Fruit fly (Drosophila melanogaster) whole organism, embryonic: Measurements from ENCODE around the gene CAHbeta.

Experiments used
- CG10366 ChIP-seq: fragments of 200-800 bp; sonication (Bioruptor generic); IDR thresholded peaks from 2 replicates; pipeline ENCODE4 v1.3.6; 2022; ENCODE audit warnings: missing biosample characterization, missing genetic modification characterization
- CG10654 ChIP-seq: fragments of 200-800 bp; sonication (Bioruptor generic); optimal IDR thresholded peaks from 2 replicates; lab custom pipeline; 2016; ENCODE audit warnings: missing biosample characterization, missing genetic modification characterization
- CG11456 ChIP-seq: fragments of 200-800 bp; sonication (Bioruptor generic); IDR thresholded peaks from 3 replicates; pipeline ENCODE4 v1.3.6; 2022; ENCODE audit warnings: missing biosample characterization, missing genetic modification characterization
- CG12155 ChIP-seq: fragments of 200-800 bp; sonication (Bioruptor generic); optimal IDR thresholded peaks from 3 replicates; lab custom pipeline; 2016; ENCODE audit warnings: missing biosample characterization, missing genetic modification characterization
- CG12942 ChIP-seq: fragments of 200-800 bp; sonication (Bioruptor generic); optimal IDR thresholded peaks from 3 replicates; lab custom pipeline; 2016; ENCODE audit warnings: missing biosample characterization, missing genetic modification characterization
- CG14441 ChIP-seq: fragments of 200-800 bp; sonication (Bioruptor generic); IDR thresholded peaks from 2 replicates; pipeline ENCODE4 v1.3.6; 2022; ENCODE audit warnings: missing biosample characterization, missing genetic modification characterization
- CG1603 ChIP-seq: fragments of 200-800 bp; sonication (Bioruptor generic); optimal IDR thresholded peaks from 2 replicates; lab custom pipeline; 2019; ENCODE audit warnings: missing biosample characterization, mild to moderate bottlenecking, missing genetic modification characterization, moderate library complexity
- CG16813 ChIP-seq: fragments of 200-800 bp; sonication (Bioruptor generic); IDR thresholded peaks from 3 replicates; pipeline ENCODE4 v1.3.6; 2022; ENCODE audit warnings: missing biosample characterization, missing genetic modification characterization; ENCODE audit not compliant: partially characterized antibody
- CG2889 ChIP-seq: fragments of 200-800 bp; sonication (Bioruptor generic); IDR thresholded peaks from 3 replicates; pipeline ENCODE4 v1.3.6; 2022; ENCODE audit warnings: missing biosample characterization, missing genetic modification characterization
- CG31365 ChIP-seq: fragments of 200-800 bp; sonication (Bioruptor generic); optimal IDR thresholded peaks from 2 replicates; lab custom pipeline; 2018; ENCODE audit warnings: missing biosample characterization, mild to moderate bottlenecking, missing genetic modification characterization
- CG32772 ChIP-seq: fragments of 200-800 bp; sonication (Bioruptor generic); IDR thresholded peaks from 2 replicates; pipeline ENCODE4 v1.3.6; 2022; ENCODE audit warnings: missing biosample characterization, missing genetic modification characterization
- CG3281 ChIP-seq: fragments of 200-800 bp; sonication (Bioruptor generic); optimal IDR thresholded peaks from 3 replicates; lab custom pipeline; 2017; ENCODE audit warnings: missing biosample characterization, mild to moderate bottlenecking, missing genetic modification characterization
- CG4328 ChIP-seq: fragments of 200-800 bp; sonication (Bioruptor generic); optimal IDR thresholded peaks from 3 replicates; lab custom pipeline; 2017; ENCODE audit warnings: missing biosample characterization, missing genetic modification reagents, missing genetic modification characterization
- CG4617 ChIP-seq: fragments of 200-800 bp; sonication (Bioruptor generic); optimal IDR thresholded peaks from 3 replicates; lab custom pipeline; 2016; ENCODE audit warnings: missing biosample characterization, missing genetic modification characterization, borderline replicate concordance
- CG5953 ChIP-seq: fragments of 200-800 bp; sonication (Bioruptor generic); IDR thresholded peaks from 2 replicates; pipeline ENCODE4 v1.3.6; 2022; ENCODE audit warnings: missing biosample characterization, missing genetic modification characterization
- CG7372 ChIP-seq: fragments of 200-800 bp; sonication (Bioruptor generic); IDR thresholded peaks from 2 replicates; pipeline ENCODE4 v1.3.6; 2022; ENCODE audit warnings: missing biosample characterization, missing genetic modification characterization
- CG7839 ChIP-seq: fragments of 200-800 bp; sonication (Bioruptor generic); optimal IDR thresholded peaks from 3 replicates; lab custom pipeline; 2018; ENCODE audit warnings: missing biosample characterization, mild to moderate bottlenecking, missing genetic modification characterization, moderate library complexity
- CG9817 ChIP-seq: fragments of 200-800 bp; sonication (Bioruptor generic); optimal IDR thresholded peaks from 2 replicates; lab custom pipeline; 2018; ENCODE audit warnings: missing biosample characterization, mild to moderate bottlenecking, missing genetic modification characterization, moderate library complexity
- CG9932 ChIP-seq: fragments of 200-800 bp; sonication (Bioruptor generic); IDR thresholded peaks from 2 replicates; pipeline ENCODE4 v1.3.6; 2022; ENCODE audit warnings: missing biosample characterization, missing genetic modification characterization
- CTCF ChIP-seq: fragments of 200-800 bp; sonication (Bioruptor generic); optimal IDR thresholded peaks from 2 replicates; lab custom pipeline; 2017; ENCODE audit warnings: missing biosample characterization, mild to moderate bottlenecking, missing genetic modification characterization, moderate library complexity
- Dad ChIP-seq: fragments of 200-800 bp; sonication (Bioruptor generic); optimal IDR thresholded peaks from 3 replicates; lab custom pipeline; 2016; ENCODE audit warnings: missing biosample characterization, missing genetic modification characterization
- Dp ChIP-seq: fragments of 200-800 bp; sonication (Bioruptor generic); optimal IDR thresholded peaks from 2 replicates; lab custom pipeline; 2018; ENCODE audit warnings: missing biosample characterization, mild to moderate bottlenecking, missing genetic modification characterization, moderate library complexity
- Hand ChIP-seq: fragments of 200-800 bp; sonication (Bioruptor generic); optimal IDR thresholded peaks from 2 replicates; lab custom pipeline; 2017; ENCODE audit warnings: mild to moderate bottlenecking, missing biosample characterization, missing genetic modification reagents, missing genetic modification characterization
- HmgD ChIP-seq: fragments of 200-800 bp; sonication (Bioruptor generic); optimal IDR thresholded peaks from 3 replicates; lab custom pipeline; 2016; ENCODE audit warnings: missing biosample characterization, missing genetic modification characterization
- NC2β ChIP-seq: fragments of 200-800 bp; sonication (Bioruptor generic); optimal IDR thresholded peaks from 2 replicates; lab custom pipeline; 2016; ENCODE audit warnings: missing biosample characterization, missing genetic modification characterization
- Nf-YB ChIP-seq: fragments of 200-800 bp; sonication (Bioruptor generic); optimal IDR thresholded peaks from 3 replicates; lab custom pipeline; 2019; ENCODE audit warnings: missing biosample characterization, mild to moderate bottlenecking, missing genetic modification characterization, moderate library complexity
- Sin3A ChIP-seq: fragments of >200 bp; optimal IDR thresholded peaks from 2 replicates; lab custom pipeline; 2018
- bowl ChIP-seq: fragments of 200-800 bp; sonication (Bioruptor generic); IDR thresholded peaks from 2 replicates; pipeline ENCODE4 v1.3.6; 2022; ENCODE audit warnings: missing biosample characterization, missing genetic modification characterization
- br ChIP-seq: fragments of >200 bp; optimal IDR thresholded peaks from 2 replicates; lab custom pipeline; 2017
- cas ChIP-seq: fragments of 200-800 bp; sonication (Bioruptor generic); IDR thresholded peaks from 2 replicates; pipeline ENCODE4 v1.3.6; 2022; ENCODE audit warnings: missing biosample characterization, missing genetic modification characterization
- chn ChIP-seq: fragments of 200-800 bp; sonication (Bioruptor generic); optimal IDR thresholded peaks from 2 replicates; lab custom pipeline; 2016; ENCODE audit warnings: missing biosample characterization, missing genetic modification characterization
- corto ChIP-seq: fragments of 200-800 bp; sonication (Bioruptor generic); optimal IDR thresholded peaks from 2 replicates; lab custom pipeline; 2016; ENCODE audit warnings: missing biosample characterization, mild to moderate bottlenecking, missing genetic modification characterization, moderate library complexity
- dm ChIP-seq: fragments of 200-800 bp; sonication (Bioruptor generic); optimal IDR thresholded peaks from 3 replicates; lab custom pipeline; 2016; ENCODE audit warnings: missing biosample characterization, missing genetic modification characterization
- eve ChIP-seq, 2 experiments: fragments of >200 bp; optimal IDR thresholded peaks; 2 replicates each; lab custom pipeline; 2017; ENCODE audit warnings: missing biosample characterization in 2 of 2, missing genetic modification characterization in 2 of 2
- fd96Cb ChIP-seq: fragments of 200-800 bp; sonication (Bioruptor generic); optimal IDR thresholded peaks from 2 replicates; lab custom pipeline; 2018; ENCODE audit warnings: missing biosample characterization, mild to moderate bottlenecking, missing genetic modification characterization, moderate library complexity
- h ChIP-seq: fragments of >200 bp; optimal IDR thresholded peaks from 2 replicates; lab custom pipeline; 2017
- ham ChIP-seq: fragments of 200-800 bp; sonication (Bioruptor generic); IDR thresholded peaks from 2 replicates; pipeline ENCODE4 v1.3.6; 2022; ENCODE audit warnings: missing biosample characterization, missing genetic modification characterization
- hth ChIP-seq: fragments of >200 bp; optimal IDR thresholded peaks from 2 replicates; lab custom pipeline; 2017; ENCODE audit warnings: inconsistent platforms
- klu ChIP-seq: fragments of 200-800 bp; sonication (Bioruptor generic); IDR thresholded peaks from 2 replicates; pipeline ENCODE4 v1.3.6; 2022; ENCODE audit warnings: missing biosample characterization, missing genetic modification characterization
- lmd ChIP-seq: fragments of 200-800 bp; sonication (Bioruptor generic); IDR thresholded peaks from 2 replicates; pipeline ENCODE4 v1.3.6; 2022; ENCODE audit warnings: missing biosample characterization, missing genetic modification characterization
- nmo ChIP-seq: fragments of 200-800 bp; sonication (Bioruptor generic); optimal IDR thresholded peaks from 2 replicates; lab custom pipeline; 2018; ENCODE audit warnings: missing biosample characterization, mild to moderate bottlenecking, missing genetic modification characterization, moderate library complexity
- peb ChIP-seq: fragments of 200-800 bp; sonication (Bioruptor generic); IDR thresholded peaks from 2 replicates; pipeline ENCODE4 v1.3.6; 2022; ENCODE audit warnings: missing biosample characterization, missing genetic modification characterization
- pros ChIP-seq: fragments of 200-800 bp; sonication (Bioruptor generic); optimal IDR thresholded peaks from 3 replicates; lab custom pipeline; 2019; ENCODE audit warnings: missing biosample characterization, mild to moderate bottlenecking, missing genetic modification characterization, moderate library complexity
- schlank ChIP-seq: fragments of 200-800 bp; sonication (Bioruptor generic); optimal IDR thresholded peaks from 2 replicates; lab custom pipeline; 2018; ENCODE audit warnings: missing biosample characterization, mild to moderate bottlenecking, missing genetic modification characterization
- stc ChIP-seq: fragments of 200-800 bp; sonication (Bioruptor generic); IDR thresholded peaks from 2 replicates; pipeline ENCODE4 v1.3.6; 2022; ENCODE audit warnings: missing biosample characterization, missing genetic modification characterization
- stwl ChIP-seq: fragments of 200-800 bp; sonication (Bioruptor generic); optimal IDR thresholded peaks from 3 replicates; lab custom pipeline; 2018; ENCODE audit warnings: missing biosample characterization, mild to moderate bottlenecking, missing genetic modification characterization, moderate library complexity
- trem ChIP-seq: fragments of 200-800 bp; optimal IDR thresholded peaks from 3 replicates; lab custom pipeline; 2019; ENCODE audit warnings: missing biosample characterization, mild to moderate bottlenecking, missing genetic modification characterization, moderate library complexity
- trh ChIP-seq: fragments of 200-800 bp; sonication (Bioruptor generic); optimal IDR thresholded peaks from 2 replicates; lab custom pipeline; 2016; ENCODE audit warnings: missing biosample characterization, missing genetic modification characterization
- twi ChIP-seq: fragments of 200-800 bp; optimal IDR thresholded peaks from 2 replicates; lab custom pipeline; 2019; ENCODE audit warnings: missing biosample characterization, mild to moderate bottlenecking, missing genetic modification characterization, moderate library complexity
- yki ChIP-seq: fragments of >200 bp; optimal IDR thresholded peaks from 3 replicates; lab custom pipeline; 2018
- zen ChIP-seq: fragments of 200-800 bp; sonication (Bioruptor generic); optimal IDR thresholded peaks from 3 replicates; lab custom pipeline; 2018; ENCODE audit warnings: missing biosample characterization, mild to moderate bottlenecking, missing genetic modification characterization, moderate library complexity
- zfh2 ChIP-seq: fragments of 200-800 bp; sonication (Bioruptor generic); optimal IDR thresholded peaks from 2 replicates; lab custom pipeline; 2016; ENCODE audit warnings: missing biosample characterization, missing genetic modification characterization

CAHbeta gene

DNA sequence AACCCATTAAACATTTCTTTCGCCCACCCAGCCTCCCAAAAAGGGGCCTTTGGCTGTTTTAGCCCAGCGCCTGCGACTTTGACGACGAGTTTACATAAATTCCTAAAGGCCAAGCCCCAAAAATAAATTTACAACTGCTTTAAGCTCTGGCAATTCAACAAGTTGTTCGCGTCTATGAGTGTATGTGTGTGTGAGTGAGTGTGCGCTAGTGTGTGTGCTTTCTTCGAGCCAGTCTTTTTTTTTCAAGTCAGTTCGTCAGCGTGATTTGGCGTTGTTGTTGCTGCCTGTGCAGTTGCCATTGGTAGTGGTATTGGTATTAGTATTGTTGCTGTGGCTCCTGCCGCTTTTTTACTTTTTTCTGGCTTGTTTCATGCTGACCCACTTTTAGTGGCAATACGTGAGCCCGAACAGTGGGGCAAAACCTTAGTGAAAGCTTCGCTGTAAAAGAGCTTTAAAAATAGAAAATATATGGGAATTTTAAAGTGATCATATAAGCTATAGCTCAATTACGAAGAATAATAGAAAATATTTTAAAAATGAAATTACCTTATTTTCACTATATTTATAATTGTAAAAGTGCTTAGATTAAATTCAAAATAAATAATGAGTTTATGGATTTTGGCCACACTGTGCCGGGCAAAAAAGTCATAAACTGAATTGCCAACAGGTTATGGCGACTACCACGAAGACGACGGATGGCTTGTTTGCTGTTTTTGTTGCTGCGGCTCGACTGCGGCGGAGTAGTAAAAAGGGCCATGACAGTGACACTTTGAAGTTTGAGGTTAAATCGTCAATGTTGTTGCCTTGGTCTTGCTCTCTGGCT, 34.9 kb upstream of the CAHbeta start (continued):
- TF ChIP-seq Dad (GFP tag; lab: Kevin White, UChicago) = peak; percentile 9
- TF ChIP-seq NC2β (GFP tag; lab: Kevin White, UChicago) = no peak
- no peak for TF ChIP-seq stwl (tag; lab: Kevin White, UChicago)
- no peak for TF ChIP-seq CG16813 (GFP tag; lab: Robert Waterston, UW)
- TF ChIP-seq CG1603 (tag; lab: Kevin White, UChicago) = peak; percentile 24
- peak; percentile 5 for TF ChIP-seq CG4617
- TF ChIP-seq CG9817 (tag; lab: Kevin White, UChicago) = peak; percentile 73
- TF ChIP-seq CG3281 (GFP tag; lab: Kevin White, UChicago) = peak; percentile 71
- peak; percentile 78 for TF ChIP-seq stc (GFP tag; lab: Robert Waterston, UW)
- no peak for TF ChIP-seq ham (GFP tag; lab: Robert Waterston, UW)
- peak; percentile 93 for TF ChIP-seq CG7839 (tag; lab: Kevin White, UChicago)
- TF ChIP-seq Nf-YB (GFP tag; lab: Kevin White, UChicago) = peak; percentile 71
- TF ChIP-seq cas (GFP tag; lab: Robert Waterston, UW) = peak; percentile 52; the same call in 1 of the 2 replicates
- peak; percentile 86 for TF ChIP-seq lmd (GFP tag; lab: Robert Waterston, UW)
- TF ChIP-seq CG9932 (GFP tag; lab: Robert Waterston, UW) = peak; percentile 56; the same call in 1 of the 2 replicates
- peak; percentile 59 for TF ChIP-seq CG12942 (GFP tag; lab: Kevin White, UChicago)
- TF ChIP-seq corto (GFP tag; lab: Kevin White, UChicago) = peak; percentile 44
- TF ChIP-seq CG32772 (GFP tag; lab: Robert Waterston, UW) = peak; percentile 61; the same call in 1 of the 2 replicates
- TF ChIP-seq hth (lab: Kevin White, UChicago) = no peak
- TF ChIP-seq CG14441 (GFP tag; lab: Robert Waterston, UW) = peak; percentile 80
- TF ChIP-seq trem = peak; percentile 66
- TF ChIP-seq CG31365 (tag; lab: Kevin White, UChicago) = no peak
- peak; percentile 9 for TF ChIP-seq trh
- TF ChIP-seq Dp (GFP tag; lab: Kevin White, UChicago) = no peak
- TF ChIP-seq CG12155 (GFP tag; lab: Kevin White, UChicago) = peak; percentile 43
- TF ChIP-seq zen (tag; lab: Kevin White, UChicago) = peak; percentile 46
- TF ChIP-seq CG7372 (GFP tag; lab: Robert Waterston, UW) = peak; percentile 85
- TF ChIP-seq CG10366 (GFP tag; lab: Robert Waterston, UW) = peak; percentile 82; the same call in 1 of the 2 replicates
- TF ChIP-seq CG5953 = 0 out of 2 replicates have a peak, but pooled peaks have one; percentile 53
- TF ChIP-seq Hand = no peak
- TF ChIP-seq peb (GFP tag; lab: Robert Waterston, UW) = peak; percentile 37; the same call in 1 of the 2 replicates
- TF ChIP-seq pros (GFP tag; lab: Kevin White, UChicago) = peak; percentile 80
- no peak for TF ChIP-seq dm
- TF ChIP-seq chn (GFP tag; lab: Kevin White, UChicago) = peak; percentile 51
- TF ChIP-seq zfh2 (GFP tag; lab: Kevin White, UChicago) = peak; percentile 24
- no peak for TF ChIP-seq h (lab: Kevin White, UChicago)
- peak; percentile 75; the same call in 1 of the 3 replicates for TF ChIP-seq CG11456 (GFP tag; lab: Robert Waterston, UW)
- TF ChIP-seq yki (lab: Kevin White, UChicago) = no peak
- TF ChIP-seq CG4328 (GFP tag; lab: Kevin White, UChicago) = peak; percentile 83
- TF ChIP-seq twi (tag; lab: Kevin White, UChicago) = peak; percentile 70
- peak; percentile 55; the same call in 1 of the 3 replicates for TF ChIP-seq CG2889 (GFP tag; lab: Robert Waterston, UW)
- no peak for TF ChIP-seq br (lab: Kevin White, UChicago)
- TF ChIP-seq fd96Cb (tag; lab: Kevin White, UChicago) = peak; percentile 84
- TF ChIP-seq nmo (GFP tag; lab: Kevin White, UChicago) = peak; percentile 93
- peak; percentile 17 for TF ChIP-seq CTCF (GFP tag; lab: Kevin White, UChicago)
- TF ChIP-seq HmgD (GFP tag; lab: Kevin White, UChicago) = no peak
- peak; percentile 57 for TF ChIP-seq CG10654 (GFP tag; lab: Kevin White, UChicago)
- no peak for TF ChIP-seq eve (GFP tag; optimal IDR thresholded peaks at IDR 0.05; lab: Kevin White, UChicago)
- no peak for TF ChIP-seq Sin3A
- no peak for TF ChIP-seq schlank (tag; lab: Kevin White, UChicago)
- peak; percentile 51; the same call in 1 of the 2 replicates for TF ChIP-seq klu
- peak; percentile 65; the same call in 1 of the 2 replicates for TF ChIP-seq bowl
